Fruit fly (Drosophila melanogaster) whole organism, embryonic: ENCODE results near the gene CG10147.

Experiments
- Aef1 ChIP-seq: fragments of 200-800 bp; sonication (Bioruptor generic); IDR thresholded peaks from 3 replicates; pipeline ENCODE4 v1.3.6; 2022; ENCODE audit warnings: missing biosample characterization, missing genetic modification characterization
- CG11504 ChIP-seq: fragments of 200-800 bp; sonication (Bioruptor generic); optimal IDR thresholded peaks from 3 replicates; lab custom pipeline; 2019; ENCODE audit warnings: missing biosample characterization, mild to moderate bottlenecking, missing genetic modification characterization, moderate library complexity
- CG12769 ChIP-seq: fragments of 200-800 bp; sonication (Bioruptor generic); optimal IDR thresholded peaks from 2 replicates; lab custom pipeline; 2019; ENCODE audit warnings: missing biosample characterization, mild to moderate bottlenecking, missing genetic modification characterization, moderate library complexity
- CG15479 ChIP-seq: fragments of 200-800 bp; sonication (Bioruptor generic); optimal IDR thresholded peaks from 3 replicates; lab custom pipeline; 2019; ENCODE audit warnings: missing biosample characterization, mild to moderate bottlenecking, missing genetic modification characterization, moderate library complexity
- CG15601 ChIP-seq: fragments of 200-800 bp; sonication (Bioruptor generic); optimal IDR thresholded peaks from 3 replicates; lab custom pipeline; 2019; ENCODE audit warnings: missing biosample characterization, mild to moderate bottlenecking, missing genetic modification characterization, moderate library complexity
- CG16813 ChIP-seq: fragments of 200-800 bp; sonication (Bioruptor generic); IDR thresholded peaks from 3 replicates; pipeline ENCODE4 v1.3.6; 2022; ENCODE audit warnings: missing biosample characterization, missing genetic modification characterization; ENCODE audit not compliant: partially characterized antibody
- CG16863 ChIP-seq: fragments of 200-800 bp; sonication (Bioruptor generic); optimal IDR thresholded peaks from 3 replicates; lab custom pipeline; 2016; ENCODE audit warnings: missing biosample characterization, missing genetic modification characterization
- CG17328 ChIP-seq: fragments of 200-800 bp; sonication (Bioruptor generic); IDR thresholded peaks from 2 replicates; pipeline ENCODE4 v1.3.6; 2022; ENCODE audit warnings: missing biosample characterization, missing genetic modification characterization
- CG17361 ChIP-seq: fragments of 200-800 bp; sonication (Bioruptor generic); IDR thresholded peaks from 3 replicates; pipeline ENCODE4 v1.3.6; 2022; ENCODE audit warnings: missing biosample characterization, missing genetic modification characterization
- CG17568 ChIP-seq: fragments of 200-800 bp; sonication (Bioruptor generic); optimal IDR thresholded peaks from 2 replicates; lab custom pipeline; 2018; ENCODE audit warnings: missing biosample characterization, mild to moderate bottlenecking, missing genetic modification characterization, moderate library complexity
- CG3281 ChIP-seq: fragments of 200-800 bp; sonication (Bioruptor generic); optimal IDR thresholded peaks from 3 replicates; lab custom pipeline; 2017; ENCODE audit warnings: missing biosample characterization, mild to moderate bottlenecking, missing genetic modification characterization
- CG34422 ChIP-seq: fragments of 200-800 bp; sonication (Bioruptor generic); IDR thresholded peaks from 3 replicates; pipeline ENCODE4 v1.3.6; 2022; ENCODE audit warnings: missing biosample characterization, missing genetic modification characterization
- CG3726 ChIP-seq: fragments of 200-800 bp; sonication (Bioruptor generic); IDR thresholded peaks from 3 replicates; pipeline ENCODE4, ENCODE4 v1.3.6; 2022; ENCODE audit warnings: missing biosample characterization, missing genetic modification characterization
- CG4328 ChIP-seq: fragments of 200-800 bp; sonication (Bioruptor generic); optimal IDR thresholded peaks from 3 replicates; lab custom pipeline; 2017; ENCODE audit warnings: missing biosample characterization, missing genetic modification reagents, missing genetic modification characterization
- CG4404 ChIP-seq: fragments of 200-800 bp; sonication (Bioruptor generic); IDR thresholded peaks from 2 replicates; pipeline ENCODE4 v1.3.6; 2022; ENCODE audit warnings: missing biosample characterization, missing genetic modification characterization
- CG7556 ChIP-seq: fragments of 200-800 bp; sonication (Bioruptor generic); optimal IDR thresholded peaks from 2 replicates; lab custom pipeline; 2017; ENCODE audit warnings: missing biosample characterization, mild to moderate bottlenecking, missing genetic modification characterization
- CG8281 ChIP-seq: fragments of 200-800 bp; sonication (Bioruptor generic); optimal IDR thresholded peaks from 2 replicates; lab custom pipeline; 2018; ENCODE audit warnings: missing biosample characterization, mild to moderate bottlenecking, missing genetic modification characterization, moderate library complexity
- CG8388 ChIP-seq: fragments of 200-800 bp; sonication (Bioruptor generic); optimal IDR thresholded peaks from 2 replicates; lab custom pipeline; 2019; ENCODE audit warnings: missing biosample characterization, mild to moderate bottlenecking, missing genetic modification characterization, moderate library complexity
- Dad ChIP-seq: fragments of 200-800 bp; sonication (Bioruptor generic); optimal IDR thresholded peaks from 3 replicates; lab custom pipeline; 2016; ENCODE audit warnings: missing biosample characterization, missing genetic modification characterization
- Dek ChIP-seq: fragments of 200-800 bp; sonication (Bioruptor generic); optimal IDR thresholded peaks from 3 replicates; lab custom pipeline; 2019; ENCODE audit warnings: missing biosample characterization, mild to moderate bottlenecking, missing genetic modification characterization, moderate library complexity
- E2f1 ChIP-seq: fragments of 200-800 bp; sonication (Bioruptor generic); IDR thresholded peaks from 2 replicates; pipeline ENCODE4 v1.3.6; 2022; ENCODE audit warnings: missing biosample characterization, missing genetic modification characterization
- HLH4C ChIP-seq: fragments of 200-800 bp; sonication (Bioruptor generic); IDR thresholded peaks from 3 replicates; pipeline ENCODE4 v1.3.6; 2022; ENCODE audit warnings: missing biosample characterization, missing genetic modification characterization; ENCODE audit not compliant: partially characterized antibody
- Hr51 ChIP-seq, 2 experiments: fragments of 200-800 bp; sonication (Bioruptor generic); optimal IDR thresholded peaks; 2 replicates in 1 of 2; 3 replicates in 1 of 2; lab custom pipeline; 2016 to 2018; ENCODE audit warnings: missing biosample characterization in 2 of 2, missing genetic modification characterization in 2 of 2, mild to moderate bottlenecking in 1 of 2, moderate library complexity in 1 of 2
- Poxn ChIP-seq: fragments of 200-800 bp; sonication (Bioruptor generic); IDR thresholded peaks from 2 replicates; pipeline ENCODE4 v1.3.6; 2022; ENCODE audit warnings: missing biosample characterization, missing genetic modification characterization
- Rfx ChIP-seq: fragments of 200-800 bp; sonication (Bioruptor generic); IDR thresholded peaks from 2 replicates; pipeline ENCODE4 v1.3.6; 2022; ENCODE audit warnings: missing biosample characterization, missing genetic modification characterization
- abd-A ChIP-seq: fragments of 200-800 bp; sonication (Bioruptor generic); optimal IDR thresholded peaks from 3 replicates; lab custom pipeline; 2019; ENCODE audit warnings: missing biosample characterization, mild to moderate bottlenecking, missing genetic modification characterization, moderate library complexity
- crol ChIP-seq: fragments of 200-800 bp; sonication (Bioruptor generic); IDR thresholded peaks from 2 replicates; pipeline ENCODE4 v1.3.6; 2022; ENCODE audit warnings: missing biosample characterization, missing genetic modification characterization
- cwo ChIP-seq: fragments of 200-800 bp; sonication (Bioruptor generic); optimal IDR thresholded peaks from 3 replicates; lab custom pipeline; 2017; ENCODE audit warnings: missing biosample characterization, missing genetic modification characterization, mild to moderate bottlenecking, moderate library complexity, missing genetic modification reagents
- dm ChIP-seq: fragments of 200-800 bp; sonication (Bioruptor generic); optimal IDR thresholded peaks from 3 replicates; lab custom pipeline; 2016; ENCODE audit warnings: missing biosample characterization, missing genetic modification characterization
- dysf ChIP-seq: fragments of 200-800 bp; sonication (Bioruptor generic); IDR thresholded peaks from 3 replicates; pipeline ENCODE4 v1.3.6; 2022; ENCODE audit warnings: missing biosample characterization, missing genetic modification characterization
- eve ChIP-seq, 2 experiments: fragments of >200 bp; optimal IDR thresholded peaks; 2 replicates each; lab custom pipeline; 2017; ENCODE audit warnings: missing biosample characterization in 2 of 2, missing genetic modification characterization in 2 of 2
- fd64A ChIP-seq: fragments of 200-800 bp; sonication (Bioruptor generic); optimal IDR thresholded peaks from 3 replicates; lab custom pipeline; 2018; ENCODE audit warnings: missing biosample characterization, mild to moderate bottlenecking, missing genetic modification characterization
- grau ChIP-seq: fragments of 200-800 bp; optimal IDR thresholded peaks from 3 replicates; lab custom pipeline; 2019; ENCODE audit warnings: missing biosample characterization, mild to moderate bottlenecking, missing genetic modification characterization, moderate library complexity
- lab ChIP-seq: fragments of 200-800 bp; sonication (Bioruptor generic); optimal IDR thresholded peaks from 3 replicates; lab custom pipeline; 2017; ENCODE audit warnings: missing biosample characterization, missing genetic modification characterization, mild to moderate bottlenecking, moderate library complexity, missing genetic modification reagents
- mld ChIP-seq: fragments of 200-800 bp; sonication (Bioruptor generic); IDR thresholded peaks from 3 replicates; pipeline ENCODE4 v1.3.6; 2022; ENCODE audit warnings: missing biosample characterization, missing genetic modification characterization; ENCODE audit not compliant: partially characterized antibody
- nau ChIP-seq: fragments of 200-800 bp; sonication (Bioruptor generic); optimal IDR thresholded peaks from 3 replicates; lab custom pipeline; 2017; ENCODE audit warnings: missing biosample characterization, mild to moderate bottlenecking, missing genetic modification characterization, missing genetic modification reagents
- prd ChIP-seq, 3 experiments: fragments of >200 bp in 2 of 3; fragments of 200-800 bp in 1 of 3; sonication (Bioruptor generic) in 1 of 3; optimal IDR thresholded peaks in 2 of 3; IDR thresholded peaks in 1 of 3; 2 replicates in 2 of 3; 3 replicates in 1 of 3; pipeline versions ENCODE4 v1.3.6 to Lab custom; 2017 to 2022; ENCODE audit warnings: missing biosample characterization in 1 of 3, missing genetic modification characterization in 1 of 3
- repo ChIP-seq: fragments of 200-800 bp; sonication (Bioruptor generic); optimal IDR thresholded peaks from 2 replicates; lab custom pipeline; 2016; ENCODE audit warnings: missing biosample characterization, missing genetic modification characterization
- scrt ChIP-seq: fragments of 200-800 bp; sonication (Bioruptor generic); optimal IDR thresholded peaks from 2 replicates; lab custom pipeline; 2018; ENCODE audit warnings: missing biosample characterization, mild to moderate bottlenecking, missing genetic modification characterization, moderate library complexity
- sd ChIP-seq: fragments of 200-800 bp; sonication (Bioruptor generic); optimal IDR thresholded peaks from 3 replicates; lab custom pipeline; 2018; ENCODE audit warnings: missing biosample characterization, mild to moderate bottlenecking, missing genetic modification characterization, moderate library complexity
- sens ChIP-seq: fragments of 200-800 bp; sonication (Bioruptor generic); peaks from one replicate; lab custom pipeline; 2016; ENCODE audit warnings: missing biosample characterization, missing genetic modification characterization
- slp2 ChIP-seq: fragments of 200-800 bp; sonication (Bioruptor generic); optimal IDR thresholded peaks from 2 replicates; lab custom pipeline; 2016; ENCODE audit warnings: missing biosample characterization, missing genetic modification characterization
- sr ChIP-seq: fragments of 200-800 bp; sonication (Bioruptor generic); IDR thresholded peaks from 3 replicates; pipeline ENCODE4 v1.3.6; 2022; ENCODE audit warnings: missing biosample characterization, missing genetic modification characterization
- tio ChIP-seq: fragments of 200-800 bp; sonication (Bioruptor generic); optimal IDR thresholded peaks from 2 replicates; lab custom pipeline; 2017; ENCODE audit warnings: missing biosample characterization, missing genetic modification characterization, inconsistent platforms
- toy ChIP-seq: fragments of 200-800 bp; sonication (Bioruptor generic); IDR thresholded peaks from 2 replicates; pipeline ENCODE4 v1.3.6; 2022; ENCODE audit warnings: missing biosample characterization, missing genetic modification characterization
- twi ChIP-seq: fragments of 200-800 bp; optimal IDR thresholded peaks from 2 replicates; lab custom pipeline; 2019; ENCODE audit warnings: missing biosample characterization, mild to moderate bottlenecking, missing genetic modification characterization, moderate library complexity
- vnd ChIP-seq: fragments of 200-800 bp; sonication (Bioruptor generic); IDR thresholded peaks from 3 replicates; pipeline ENCODE4 v1.3.6; 2022; ENCODE audit warnings: missing biosample characterization, missing genetic modification characterization; ENCODE audit not compliant: partially characterized antibody

The CG10147 gene

DNA sequence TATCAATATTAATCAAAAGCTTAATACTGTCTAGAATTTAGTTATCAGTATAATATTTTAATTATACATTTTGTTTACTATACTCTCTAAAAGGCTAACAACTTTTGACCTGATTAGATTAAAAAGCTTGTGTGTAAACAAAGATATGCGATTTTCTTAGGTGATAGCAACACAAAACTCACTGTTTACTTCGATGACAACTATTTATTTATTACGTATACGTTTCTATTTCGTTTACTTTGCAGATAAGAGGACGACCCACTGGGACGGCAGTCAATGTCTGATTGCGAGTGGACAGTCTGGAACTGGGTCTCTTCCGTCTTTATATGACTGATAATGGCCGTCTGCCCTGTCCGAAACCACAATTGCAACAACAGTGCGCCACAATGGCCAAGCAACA lies 34.6 kb upstream of the CG10147 start (continued):
- TF ChIP-seq CG11504 (tag; lab: Kevin White, UChicago): peak; percentile 55
- TF ChIP-seq scrt (GFP tag; lab: Kevin White, UChicago): peak; percentile 31
- peak; percentile 82 for TF ChIP-seq lab (GFP tag; lab: Kevin White, UChicago)
- TF ChIP-seq CG15601 (tag; lab: Kevin White, UChicago): peak; percentile 82
- TF ChIP-seq CG16863 (GFP tag; lab: Kevin White, UChicago): no peak
- peak; percentile 51 for TF ChIP-seq nau (GFP tag; lab: Kevin White, UChicago)
- TF ChIP-seq cwo (GFP tag; lab: Kevin White, UChicago): peak; percentile 10

- TF ChIP-seq CG4328 (GFP tag; lab: Kevin White, UChicago): peak; percentile 16
- peak; percentile 76 for TF ChIP-seq sd (tag; lab: Kevin White, UChicago)
- TF ChIP-seq crol (GFP tag; lab: Robert Waterston, UW): no peak
- no peak for TF ChIP-seq slp2 (GFP tag; lab: Kevin White, UChicago)
- no peak for TF ChIP-seq Hr51 (GFP tag; optimal IDR thresholded peaks at IDR 0.05; lab: Kevin White, UChicago)
- TF ChIP-seq fd64A: peak; percentile 15
- peak in 1 of 2 experiments; percentile 9 for TF ChIP-seq eve (GFP tag; optimal IDR thresholded peaks at IDR 0.05; lab: Kevin White, UChicago)
- TF ChIP-seq CG16813: no peak
- TF ChIP-seq sens (GFP tag; lab: Kevin White, UChicago): peak; percentile 48
- no peak for TF ChIP-seq grau (tag; lab: Kevin White, UChicago)
- TF ChIP-seq sr (GFP tag; lab: Robert Waterston, UW): peak; percentile 91
- TF ChIP-seq CG4404 (GFP tag; lab: Robert Waterston, UW): no peak
- TF ChIP-seq twi: peak; percentile 20
- TF ChIP-seq abd-A: peak; percentile 51
Measured at dm6 chr3L:6519678-6520077, 31.5 kb upstream of the CG10147 start.

DNA sequence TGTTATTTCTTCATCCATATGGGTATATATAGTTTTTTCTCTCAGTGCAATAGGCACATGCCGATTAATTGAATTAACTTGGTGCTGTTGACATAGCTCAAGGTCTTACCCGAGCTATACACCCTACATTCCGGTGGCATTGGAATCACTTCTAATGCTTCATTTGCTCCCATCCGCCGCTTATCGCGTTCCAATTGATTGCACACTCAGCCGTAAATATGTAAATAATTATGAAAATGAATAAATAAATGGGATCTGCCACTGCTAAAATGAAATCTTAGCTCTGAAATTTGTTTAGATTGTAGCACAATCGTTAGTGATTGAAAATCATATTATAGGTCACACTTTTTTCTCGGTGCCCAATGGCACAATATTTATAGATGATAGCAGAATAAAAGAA lies 28.7 kb upstream of the CG10147 start:
- no peak for TF ChIP-seq tio (GFP tag; lab: Kevin White, UChicago)
- TF ChIP-seq CG12769: peak; percentile 4
- TF ChIP-seq Rfx (GFP tag; lab: Robert Waterston, UW): no peak
- TF ChIP-seq vnd (GFP tag; lab: Robert Waterston, UW): no peak
- no peak; the same call in 2 of the 3 replicates for TF ChIP-seq dysf (GFP tag; lab: Robert Waterston, UW)
- TF ChIP-seq CG7556: peak; percentile 30
- no peak for TF ChIP-seq HLH4C (GFP tag; lab: Robert Waterston, UW)
- TF ChIP-seq Aef1 (GFP tag; lab: Robert Waterston, UW): no peak
- no peak for TF ChIP-seq Poxn (GFP tag; lab: Robert Waterston, UW)
- TF ChIP-seq CG15479 (GFP tag; lab: Kevin White, UChicago): no peak
- TF ChIP-seq repo (GFP tag; lab: Kevin White, UChicago): no peak
- TF ChIP-seq CG11504 (tag; lab: Kevin White, UChicago): peak; percentile 40
- TF ChIP-seq Dek (tag; lab: Kevin White, UChicago): no peak
- TF ChIP-seq eve (GFP tag; optimal IDR thresholded peaks at IDR 0.05; lab: Kevin White, UChicago): peak in 1 of 2 experiments; percentile 25
- TF ChIP-seq CG8281 (tag; lab: Kevin White, UChicago): peak; percentile 26
- peak; percentile 10 for TF ChIP-seq CG8388
- no peak for TF ChIP-seq CG34422 (GFP tag; lab: Robert Waterston, UW)
- no peak for TF ChIP-seq prd (optimal IDR thresholded peaks at IDR 0.05; lab: Kevin White, UChicago)
- TF ChIP-seq prd (GFP tag; IDR thresholded peaks at IDR 0.05; lab: Robert Waterston, UW): 0 out of 3 replicates have a peak, but pooled peaks have one; percentile 29
- peak; percentile 83 for TF ChIP-seq sens (GFP tag; lab: Kevin White, UChicago)
- TF ChIP-seq toy (GFP tag; lab: Robert Waterston, UW): no peak
- TF ChIP-seq Dad (GFP tag; lab: Kevin White, UChicago): no peak
- TF ChIP-seq CG17328 (GFP tag; lab: Robert Waterston, UW): 0 out of 2 replicates have a peak, but pooled peaks have one; percentile 7
- TF ChIP-seq dm (GFP tag; lab: Kevin White, UChicago): no peak
- TF ChIP-seq mld (GFP tag; lab: Robert Waterston, UW): no peak
- peak; percentile 19 for TF ChIP-seq CG17568
- TF ChIP-seq CG17361 (GFP tag; lab: Robert Waterston, UW): 0 out of 3 replicates have a peak, but pooled peaks have one; percentile 11
- no peak for TF ChIP-seq CG3281 (GFP tag; lab: Kevin White, UChicago)
- no peak for TF ChIP-seq CG3726 (GFP tag; lab: Robert Waterston, UW)
- no peak for TF ChIP-seq E2f1 (GFP tag; lab: Robert Waterston, UW)
